Fruit fly (Drosophila melanogaster) whole organism, larva: ENCODE data around the gene Pex7.

Source experiments
- noc ChIP-seq: fragments of 200-800 bp; sonication (Bioruptor generic); optimal IDR thresholded peaks from 3 replicates; lab custom pipeline; 2019; ENCODE audit warnings: missing biosample characterization, mild to moderate bottlenecking, missing genetic modification characterization, moderate library complexity

Pex7 gene

DNA sequence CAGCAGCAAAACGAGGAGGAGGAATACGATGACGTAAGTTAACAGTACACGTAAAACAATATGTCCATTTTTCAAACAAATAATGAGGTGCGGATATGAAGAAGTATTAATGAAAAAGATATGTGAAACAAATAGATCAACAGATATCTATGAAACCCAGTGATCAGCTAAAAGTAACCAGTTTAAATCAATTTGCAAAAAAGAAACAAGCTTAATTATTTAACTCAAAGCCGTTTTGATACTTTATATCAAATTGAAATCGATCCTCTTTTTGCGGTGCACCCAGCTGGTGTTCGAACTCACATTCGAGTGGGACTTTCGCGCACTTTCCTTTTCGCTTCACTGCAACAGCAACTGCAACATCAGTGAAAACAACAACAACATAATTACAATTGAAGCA, 5.9 kb upstream of the Pex7 start:
- no peak for TF ChIP-seq noc

dm6 chr3L:8643810-8644552, 3.0 kb upstream of the Pex7 start:
- no peak for TF ChIP-seq noc

DNA sequence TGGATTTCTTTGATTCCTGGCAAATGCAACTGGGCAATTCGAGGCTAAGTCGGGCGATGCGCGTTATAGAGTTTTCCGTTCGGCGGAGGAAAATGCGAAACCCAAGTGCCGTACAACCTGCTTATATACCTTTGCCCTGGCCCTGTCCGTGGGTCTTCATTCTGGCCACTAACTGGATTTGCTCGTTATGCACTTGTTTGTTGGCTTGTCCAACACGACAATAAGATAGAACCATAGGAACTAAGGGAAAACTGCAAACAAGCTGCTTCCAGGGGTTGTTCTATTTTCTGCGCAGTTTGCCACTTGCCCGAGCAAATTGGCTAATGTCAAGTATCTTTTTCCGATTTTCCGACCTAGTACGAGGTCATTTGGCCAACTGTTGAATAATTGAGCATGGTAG, 1.9 kb downstream of the Pex7 start, which contains the start of gene Arr2:
Gene Arr2 (minus strand): TSS at position 101 of the 400 bp plus-strand sequence.
- TF ChIP-seq noc = no peak

dm6 chr3L:8651876-8652571, 5.1 kb downstream of the Pex7 start:
- no peak for TF ChIP-seq noc

dm6 chr3L:8652572-8652977, 5.6 kb downstream of the Pex7 start:
- TF ChIP-seq noc = no peak

dm6 chr3L:8653572-8653971, 6.6 kb downstream of the Pex7 start:
- TF ChIP-seq noc = no peak

- peak; percentile 20 for TF ChIP-seq noc
These were observed 8.4 kb downstream of the Pex7 start for dm6 chr3L:8655217-8655896.

DNA sequence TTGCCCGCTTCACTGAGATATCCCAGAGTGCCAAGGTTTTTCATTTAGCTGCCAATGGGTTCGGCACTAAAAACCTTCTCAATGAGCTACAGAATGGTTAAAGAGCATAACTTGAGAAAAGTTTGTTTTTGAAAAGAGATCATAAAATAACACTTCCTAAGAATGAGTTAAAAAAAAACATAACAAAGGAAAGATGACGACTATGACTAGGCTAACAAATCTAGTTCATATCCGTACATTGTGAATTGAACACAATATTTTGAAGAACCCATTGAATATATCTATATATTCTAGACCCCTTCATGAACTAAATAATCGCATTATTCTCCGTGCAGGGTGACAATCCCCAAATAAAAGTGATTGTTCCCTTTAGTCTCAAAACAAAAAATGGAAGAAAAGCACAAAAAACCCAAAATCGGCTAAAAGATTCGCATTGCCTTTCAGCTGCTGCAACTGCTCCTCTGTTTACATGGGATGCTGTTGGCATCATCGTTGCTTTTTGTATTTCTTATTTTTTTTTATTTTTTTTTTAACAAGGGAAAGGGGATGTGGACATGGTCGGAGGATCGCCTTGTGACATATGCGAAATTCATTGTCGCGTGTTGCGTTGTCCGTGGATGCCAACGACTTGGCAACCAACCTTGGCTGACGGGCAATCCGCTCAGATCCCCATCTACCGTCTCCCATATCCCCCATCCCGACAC, 9.9 kb downstream of the Pex7 start:
- TF ChIP-seq noc = no peak

dm6 chr3L:8657429-8657754, 10.4 kb downstream of the Pex7 start:
- no peak for TF ChIP-seq noc

- TF ChIP-seq noc = no peak
These were observed 10.8 kb downstream of the Pex7 start for dm6 chr3L:8657787-8658186.

dm6 chr3L:8659601-8660000, 12.7 kb downstream of the Pex7 start:
- no peak for TF ChIP-seq noc

dm6 chr3L:8660800-8661199, 13.9 kb downstream of the Pex7 start:
- TF ChIP-seq noc = no peak

DNA sequence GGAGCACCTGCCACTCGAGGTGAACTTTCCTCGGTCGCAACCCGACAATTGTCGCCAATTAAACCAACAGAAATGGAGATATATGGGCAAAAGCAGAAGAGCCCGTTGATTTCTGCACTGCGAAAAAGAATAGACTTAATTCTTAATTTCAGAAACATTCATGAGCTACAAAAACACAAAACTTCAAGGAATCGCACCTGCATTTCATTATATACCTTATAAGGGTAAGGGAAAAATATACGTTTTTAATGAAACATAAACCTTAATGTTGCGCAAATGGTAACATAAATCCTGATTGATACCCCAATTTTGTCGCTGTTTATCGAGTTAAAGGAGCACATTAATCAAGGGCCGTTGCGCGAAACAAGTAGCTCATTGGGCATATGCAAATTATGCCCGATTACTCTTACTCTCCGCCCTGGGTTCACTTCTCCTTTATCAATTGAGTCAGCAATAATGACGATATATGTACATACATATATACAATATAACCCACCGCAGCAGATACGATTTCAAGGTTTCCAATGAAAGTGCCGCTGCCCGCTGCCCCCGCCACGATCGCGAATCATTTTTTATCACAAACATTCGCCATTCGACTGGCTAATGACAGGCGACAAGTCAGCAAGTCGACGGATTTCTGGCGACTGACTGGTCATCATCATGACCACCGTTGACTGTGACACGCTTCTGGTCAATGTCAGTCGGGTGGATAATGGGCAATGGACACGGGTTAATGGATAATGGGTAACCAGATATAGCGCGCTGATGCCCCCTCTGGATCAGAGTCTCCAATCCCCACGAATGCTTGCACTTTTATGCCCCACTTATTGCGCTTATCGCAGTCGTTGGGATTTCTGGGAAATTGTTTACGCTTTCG, 15.1 kb downstream of the Pex7 start:
- no peak for TF ChIP-seq noc

- no peak for TF ChIP-seq noc
These were observed 19.2 kb downstream of the Pex7 start for dm6 chr3L:8666098-8666497.

DNA sequence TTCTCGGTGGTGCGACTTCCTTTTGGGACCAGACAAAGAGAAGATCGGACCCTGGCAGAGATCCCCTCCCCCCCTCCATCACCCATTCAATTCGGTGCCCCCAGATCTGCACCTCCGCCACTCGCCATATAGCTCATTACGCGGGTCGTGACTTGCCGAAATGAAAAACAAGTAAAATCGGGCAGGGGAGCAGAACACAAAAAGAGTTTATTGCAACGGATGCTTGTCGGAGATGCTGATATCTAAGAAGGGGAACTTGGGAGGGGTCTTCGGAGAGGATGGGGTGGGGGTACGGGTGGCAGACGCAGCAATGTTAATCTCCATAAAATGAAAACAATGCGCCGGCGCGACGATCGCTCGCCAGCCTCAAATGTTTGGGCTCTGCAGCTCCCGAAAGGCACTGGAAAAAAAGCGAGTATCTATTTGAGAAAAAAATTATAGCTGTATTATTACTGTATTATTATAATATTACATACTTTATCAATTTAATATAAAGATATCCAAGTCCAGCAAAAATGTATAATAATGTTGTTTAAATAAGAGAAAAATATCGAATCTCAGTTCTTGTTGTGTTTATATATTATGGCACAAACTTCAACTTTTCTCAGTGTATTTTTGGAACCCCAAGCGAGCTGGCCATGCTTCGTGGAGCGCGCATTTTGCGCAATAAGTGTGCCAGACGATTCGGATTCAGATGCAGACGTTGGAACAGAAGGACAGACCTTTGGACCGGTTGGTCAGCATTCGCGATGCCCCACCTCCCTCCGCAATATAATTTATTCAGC, 21.1 kb downstream of the Pex7 start:
- no peak for TF ChIP-seq noc
